Worm (Caenorhabditis elegans) whole organism, mixed stage, embryonic: ENCODE data around the gene C14A4.8.

Experiments
- blmp-1 ChIP-seq: fragments of 150-350 bp; optimal IDR thresholded peaks from 2 replicates; lab custom pipeline; 2014; ENCODE audit warnings: missing biosample characterization, missing genetic modification characterization
- nhr-237 ChIP-seq: fragments of 150-350 bp; optimal IDR thresholded peaks from 2 replicates; lab custom pipeline; 2014; ENCODE audit warnings: missing biosample characterization, missing genetic modification characterization

ce11 chrII:10587742-10588141 is 10.2 kb downstream of the C14A4.8 start, which contains the start of gene crn-3:
- TF ChIP-seq nhr-237 (tag; lab: Kevin White, UChicago), result no peak
- TF ChIP-seq blmp-1 (tag; lab: Kevin White, UChicago), result no peak
